Fruit fly (Drosophila melanogaster) whole organism, prepupa: ENCODE data around the gene Fas3.
A peak's percentile ranks its signal among the peaks of the same experiment; 100 is the strongest.

Experiments
- Blimp-1 ChIP-seq: fragments of 200-800 bp; sonication (Bioruptor generic); optimal IDR thresholded peaks from 3 replicates; lab custom pipeline; 2017; ENCODE audit warnings: missing biosample characterization, missing genetic modification characterization, mild to moderate bottlenecking, moderate library complexity, missing genetic modification reagents
- CG10631 ChIP-seq: fragments of 200-800 bp; sonication (Bioruptor generic); optimal IDR thresholded peaks from 2 replicates; lab custom pipeline; 2016; ENCODE audit warnings: missing biosample characterization, missing genetic modification characterization
- CG11294 ChIP-seq: fragments of 200-800 bp; sonication (Bioruptor generic); IDR thresholded peaks from 2 replicates; pipeline ENCODE4 v1.3.6; 2022; ENCODE audit warnings: missing biosample characterization, missing genetic modification characterization
- CG11762 ChIP-seq: fragments of 200-800 bp; sonication (Bioruptor generic); optimal IDR thresholded peaks from 3 replicates; lab custom pipeline; 2016; ENCODE audit warnings: missing biosample characterization, missing genetic modification characterization; ENCODE audit not compliant: insufficient read depth
- CG11902 ChIP-seq: fragments of 200-800 bp; sonication (Bioruptor generic); optimal IDR thresholded peaks from 3 replicates; lab custom pipeline; 2016; ENCODE audit warnings: missing biosample characterization, missing genetic modification characterization
- CG15336 ChIP-seq: fragments of 200-800 bp; sonication (Bioruptor generic); IDR thresholded peaks from 2 replicates; pipeline ENCODE4 v1.3.6; 2022; ENCODE audit warnings: missing biosample characterization, missing genetic modification characterization
- CG1621 ChIP-seq: fragments of 200-800 bp; sonication (Bioruptor generic); optimal IDR thresholded peaks from 3 replicates; lab custom pipeline; 2018; ENCODE audit warnings: missing biosample characterization, mild to moderate bottlenecking, missing genetic modification characterization
- CG16779 ChIP-seq: fragments of 200-800 bp; sonication (Bioruptor generic); optimal IDR thresholded peaks from 3 replicates; lab custom pipeline; 2017; ENCODE audit warnings: missing biosample characterization, mild to moderate bottlenecking, missing genetic modification characterization
- CG3032 ChIP-seq: fragments of 200-800 bp; optimal IDR thresholded peaks from 2 replicates; lab custom pipeline; 2019; ENCODE audit warnings: missing biosample characterization, mild to moderate bottlenecking, missing genetic modification characterization, moderate library complexity
- CG31627 ChIP-seq: fragments of 200-800 bp; sonication (Bioruptor generic); optimal IDR thresholded peaks from 3 replicates; lab custom pipeline; 2016; ENCODE audit warnings: missing biosample characterization, missing genetic modification characterization
- CG32006 ChIP-seq: fragments of 200-800 bp; sonication (Bioruptor generic); optimal IDR thresholded peaks from 3 replicates; lab custom pipeline; 2017; ENCODE audit warnings: missing biosample characterization, mild to moderate bottlenecking, missing genetic modification characterization
- CG3919 ChIP-seq: fragments of 200-800 bp; sonication (Bioruptor generic); optimal IDR thresholded peaks from 3 replicates; lab custom pipeline; 2016; ENCODE audit warnings: missing biosample characterization, missing genetic modification characterization
- CG4318 ChIP-seq: fragments of 200-800 bp; sonication (Bioruptor generic); optimal IDR thresholded peaks from 3 replicates; lab custom pipeline; 2017; ENCODE audit warnings: missing biosample characterization, mild to moderate bottlenecking, missing genetic modification characterization
- CG6163 ChIP-seq: fragments of 200-800 bp; sonication (Bioruptor generic); IDR thresholded peaks from 3 replicates; pipeline ENCODE4 v1.3.6; 2022; ENCODE audit warnings: missing biosample characterization, missing genetic modification characterization
- CG6276 ChIP-seq: fragments of 200-800 bp; sonication (Bioruptor generic); optimal IDR thresholded peaks from 2 replicates; lab custom pipeline; 2017; ENCODE audit warnings: missing biosample characterization, mild to moderate bottlenecking, missing genetic modification characterization
- CG6792 ChIP-seq: fragments of 200-800 bp; sonication (Bioruptor generic); optimal IDR thresholded peaks from 3 replicates; lab custom pipeline; 2016; ENCODE audit warnings: missing biosample characterization, missing genetic modification characterization
- CG6808 ChIP-seq: fragments of 200-800 bp; sonication (Bioruptor generic); optimal IDR thresholded peaks from 3 replicates; lab custom pipeline; 2017; ENCODE audit warnings: missing biosample characterization, missing genetic modification characterization, mild to moderate bottlenecking, moderate library complexity, missing genetic modification reagents
- CG6854 ChIP-seq: fragments of 200-800 bp; sonication (Bioruptor generic); optimal IDR thresholded peaks from 2 replicates; lab custom pipeline; 2017; ENCODE audit warnings: missing biosample characterization, mild to moderate bottlenecking, missing genetic modification characterization
- CG8632 ChIP-seq: fragments of 200-800 bp; sonication (Bioruptor generic); optimal IDR thresholded peaks from 3 replicates; lab custom pipeline; 2016; ENCODE audit warnings: missing biosample characterization, missing genetic modification characterization
- Eip78C ChIP-seq: fragments of 200-800 bp; sonication (Bioruptor generic); peaks from one replicate; lab custom pipeline; 2016; ENCODE audit warnings: missing biosample characterization, missing genetic modification characterization
- Eip93F ChIP-seq: fragments of 200-800 bp; sonication (Bioruptor generic); optimal IDR thresholded peaks from 2 replicates; lab custom pipeline; 2016; ENCODE audit warnings: missing biosample characterization, mild to moderate bottlenecking, missing genetic modification characterization
- Ets21C ChIP-seq: fragments of 200-800 bp; sonication (Bioruptor generic); optimal IDR thresholded peaks from 3 replicates; lab custom pipeline; 2016; ENCODE audit warnings: missing biosample characterization, missing genetic modification characterization
- Gug ChIP-seq: fragments of 200-800 bp; sonication (Bioruptor generic); IDR thresholded peaks from 2 replicates; pipeline ENCODE4 v1.3.6; 2022; ENCODE audit warnings: missing biosample characterization, missing genetic modification characterization
- Hr38 ChIP-seq: sonication (Bioruptor generic); optimal IDR thresholded peaks from 2 replicates; lab custom pipeline; 2016; ENCODE audit warnings: missing biosample characterization, missing genetic modification characterization
- Hr39 ChIP-seq: fragments of 200-800 bp; sonication (Bioruptor generic); optimal IDR thresholded peaks from 2 replicates; lab custom pipeline; 2016; ENCODE audit warnings: missing biosample characterization, missing genetic modification characterization
- Hr4 ChIP-seq: fragments of 200-800 bp; sonication (Bioruptor generic); optimal IDR thresholded peaks from 3 replicates; lab custom pipeline; 2016; ENCODE audit warnings: missing biosample characterization, missing genetic modification characterization
- Met ChIP-seq: fragments of 200-800 bp; sonication (Bioruptor generic); optimal IDR thresholded peaks from 3 replicates; lab custom pipeline; 2016; ENCODE audit warnings: missing biosample characterization, missing genetic modification characterization
- OdsH ChIP-seq: fragments of 200-800 bp; sonication (Bioruptor generic); optimal IDR thresholded peaks from 3 replicates; lab custom pipeline; 2016; ENCODE audit warnings: missing biosample characterization, missing genetic modification characterization
- Sox102F ChIP-seq: fragments of 200-800 bp; sonication (Bioruptor generic); optimal IDR thresholded peaks from 2 replicates; lab custom pipeline; 2016; ENCODE audit warnings: missing biosample characterization, mild to moderate bottlenecking, missing genetic modification characterization
- Sox14 ChIP-seq: fragments of 200-800 bp; sonication (Bioruptor generic); optimal IDR thresholded peaks from 3 replicates; lab custom pipeline; 2016; ENCODE audit warnings: missing biosample characterization, missing genetic modification characterization
- Sox15 ChIP-seq: fragments of 200-800 bp; sonication (Bioruptor generic); optimal IDR thresholded peaks from 3 replicates; lab custom pipeline; 2016; ENCODE audit warnings: missing biosample characterization, missing genetic modification characterization
- achi ChIP-seq: fragments of 200-800 bp; sonication (Bioruptor generic); optimal IDR thresholded peaks from 3 replicates; lab custom pipeline; 2016; ENCODE audit warnings: missing biosample characterization, missing genetic modification characterization
- acj6 ChIP-seq: fragments of 200-800 bp; sonication (Bioruptor generic); optimal IDR thresholded peaks from 3 replicates; lab custom pipeline; 2016; ENCODE audit warnings: missing biosample characterization, missing genetic modification characterization
- cyc ChIP-seq: fragments of 200-800 bp; sonication (Bioruptor generic); optimal IDR thresholded peaks from 3 replicates; lab custom pipeline; 2016; ENCODE audit warnings: missing biosample characterization, missing genetic modification characterization
- esn ChIP-seq: fragments of 200-800 bp; sonication (Bioruptor generic); optimal IDR thresholded peaks from 2 replicates; lab custom pipeline; 2016; ENCODE audit warnings: missing biosample characterization, mild to moderate bottlenecking, missing genetic modification characterization, moderate library complexity
- fkh ChIP-seq: fragments of 200-800 bp; sonication (Bioruptor generic); optimal IDR thresholded peaks from 3 replicates; lab custom pipeline; 2017; ENCODE audit warnings: missing biosample characterization, mild to moderate bottlenecking, missing genetic modification characterization, moderate library complexity
- net ChIP-seq: fragments of 200-800 bp; sonication (Bioruptor generic); optimal IDR thresholded peaks from 3 replicates; lab custom pipeline; 2016; ENCODE audit warnings: missing biosample characterization, missing genetic modification characterization
- salr ChIP-seq, 2 experiments: fragments of 200-800 bp; sonication (Bioruptor generic); optimal IDR thresholded peaks; 3 replicates each; lab custom pipeline; 2016 to 2018; ENCODE audit warnings: missing biosample characterization in 2 of 2, missing genetic modification characterization in 2 of 2, mild to moderate bottlenecking in 1 of 2
- ss ChIP-seq, 2 experiments: fragments of 200-800 bp; sonication (Bioruptor generic); optimal IDR thresholded peaks; 2 replicates in 1 of 2; 3 replicates in 1 of 2; lab custom pipeline; 2017 to 2018; ENCODE audit warnings: mild to moderate bottlenecking in 2 of 2, missing biosample characterization in 2 of 2, missing genetic modification characterization in 2 of 2, moderate library complexity in 1 of 2
- svp ChIP-seq: fragments of 200-800 bp; sonication (Bioruptor generic); peaks from one replicate; lab custom pipeline; 2016; ENCODE audit warnings: missing biosample characterization, missing genetic modification characterization
- vri ChIP-seq: fragments of 200-800 bp; sonication (Bioruptor generic); optimal IDR thresholded peaks from 3 replicates; lab custom pipeline; 2016; ENCODE audit warnings: missing biosample characterization, mild to moderate bottlenecking, missing genetic modification characterization

Gene Fas3

DNA sequence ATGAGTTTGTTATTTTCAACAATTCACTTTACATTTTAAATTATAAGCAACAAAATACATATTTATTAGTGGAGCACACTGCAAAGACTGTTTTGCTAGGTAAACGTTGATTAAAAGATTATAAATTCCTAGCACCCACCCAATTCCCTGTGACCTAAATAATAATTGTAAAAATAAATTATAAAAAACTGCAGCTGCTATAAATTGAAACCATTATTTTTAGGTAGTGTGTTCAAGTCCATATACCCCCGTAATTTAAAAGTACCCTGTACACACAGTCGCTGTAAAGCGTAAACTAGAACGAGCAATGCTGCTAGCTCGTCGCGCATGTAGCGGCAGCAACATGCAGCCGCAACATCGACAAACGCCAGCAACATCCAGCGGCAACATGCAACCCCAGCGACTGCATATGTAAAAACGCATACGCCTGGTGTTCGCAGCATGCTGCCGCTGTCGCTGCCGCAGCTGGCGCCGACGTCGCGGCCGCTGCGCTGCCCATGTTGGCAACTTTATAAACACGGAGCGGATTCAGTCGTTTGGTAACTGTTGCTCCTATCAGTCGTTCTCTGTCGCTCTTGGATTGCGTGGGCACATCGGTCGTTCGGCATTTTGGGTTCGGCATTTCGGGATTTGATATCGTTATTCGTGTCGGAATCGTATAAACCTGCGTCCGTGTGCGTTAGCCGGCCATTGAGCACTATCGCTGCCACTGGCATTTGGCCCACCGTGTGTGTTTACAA is at the start of gene Fas3 (continued):
- TF ChIP-seq fkh, result peak; percentile 44
- TF ChIP-seq CG10631 (GFP tag; lab: Kevin White, UChicago), result no peak
- TF ChIP-seq salr (GFP tag; optimal IDR thresholded peaks at IDR 0.05; lab: Kevin White, UChicago), result peak; percentile 5 to 23
- no peak for TF ChIP-seq svp (GFP tag; lab: Kevin White, UChicago)
- no peak for TF ChIP-seq cyc
- TF ChIP-seq CG6854 (GFP tag; lab: Kevin White, UChicago), result peak; percentile 74
- TF ChIP-seq ss (GFP tag; optimal IDR thresholded peaks at IDR 0.05; lab: Kevin White, UChicago), result peak; percentile 51 to 66
- peak; percentile 59 for TF ChIP-seq CG1621 (tag; lab: Kevin White, UChicago)
- TF ChIP-seq, all 60 proteins: peak for 22

DNA sequence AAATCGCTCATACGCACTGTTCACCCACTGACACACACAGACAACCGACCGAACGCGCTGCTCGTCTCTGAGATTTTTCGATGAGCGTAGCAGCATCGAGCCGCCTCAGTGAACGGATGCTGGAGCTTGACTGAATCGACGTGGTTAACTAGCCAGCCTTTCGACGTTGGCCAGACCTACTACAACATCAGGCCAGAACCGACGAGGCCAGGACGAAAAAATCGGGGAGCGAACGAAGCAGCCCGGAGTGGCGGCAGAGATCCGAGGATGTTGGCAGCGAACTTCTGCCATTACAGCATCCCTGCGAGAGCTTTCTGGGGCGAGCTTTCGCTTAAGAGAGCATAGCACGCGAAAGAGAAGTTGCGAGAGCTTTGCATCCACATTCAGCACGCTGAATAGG is 44.2 kb upstream of the Fas3 start, which contains the start of gene CG42750:
Gene CG42750, minus strand, starts transcription at position 108 of the 400 bp plus-strand sequence.
- TF ChIP-seq Sox14 (GFP tag; lab: Kevin White, UChicago) (no peak), CG6792 (no peak), OdsH (GFP tag; lab: Kevin White, UChicago) (no peak), net (GFP tag; lab: Kevin White, UChicago) (no peak), vri (GFP tag; lab: Kevin White, UChicago) (no peak), achi (GFP tag; lab: Kevin White, UChicago) (no peak), Hr4 (GFP tag; lab: Kevin White, UChicago) (no peak), Met (GFP tag; lab: Kevin White, UChicago) (no peak), Sox15 (GFP tag; lab: Kevin White, UChicago) (no peak)

DNA sequence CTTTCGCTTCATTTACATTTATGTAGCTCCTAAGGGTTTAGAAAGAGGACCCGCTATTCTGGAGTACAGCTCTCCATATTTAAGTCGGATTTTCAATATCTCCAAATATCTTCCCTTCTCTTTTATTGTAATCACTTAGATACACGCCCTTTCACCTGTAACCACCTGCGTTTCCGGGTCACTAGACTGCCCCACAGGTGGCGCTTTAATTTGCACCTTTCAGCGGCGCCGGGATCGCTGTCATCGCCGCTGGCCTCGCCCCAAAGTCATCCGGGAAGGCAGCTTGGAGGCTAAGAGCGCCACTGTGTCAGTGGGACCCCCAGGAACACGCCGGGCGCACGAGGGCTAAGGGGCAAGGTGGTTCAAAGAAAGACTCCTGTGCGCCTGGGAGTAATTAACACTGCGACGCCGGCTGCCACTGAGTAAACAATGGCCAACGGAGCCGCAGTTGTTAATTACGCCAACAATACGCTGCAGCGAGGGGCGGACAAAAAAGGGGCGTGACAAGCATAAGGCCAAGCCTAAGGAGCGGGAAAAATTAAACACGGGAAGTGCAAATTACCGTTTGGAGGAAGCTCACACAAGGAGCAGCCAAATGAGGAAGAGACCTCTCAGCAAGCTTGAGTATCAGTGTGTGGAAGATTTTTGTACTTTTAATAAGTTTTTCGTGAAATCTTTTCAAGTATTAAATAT is 35.6 kb upstream of the Fas3 start:
- TF ChIP-seq CG6163 (GFP tag; lab: Robert Waterston, UW) (no peak), esn (no peak), CG11902 (GFP tag; lab: Kevin White, UChicago) (no peak), CG15336 (no peak), Sox102F (no peak), Hr38 (GFP tag; lab: Kevin White, UChicago) (no peak), CG31627 (GFP tag; lab: Kevin White, UChicago) (no peak), CG6276 (GFP tag; lab: Kevin White, UChicago) (no peak)

DNA sequence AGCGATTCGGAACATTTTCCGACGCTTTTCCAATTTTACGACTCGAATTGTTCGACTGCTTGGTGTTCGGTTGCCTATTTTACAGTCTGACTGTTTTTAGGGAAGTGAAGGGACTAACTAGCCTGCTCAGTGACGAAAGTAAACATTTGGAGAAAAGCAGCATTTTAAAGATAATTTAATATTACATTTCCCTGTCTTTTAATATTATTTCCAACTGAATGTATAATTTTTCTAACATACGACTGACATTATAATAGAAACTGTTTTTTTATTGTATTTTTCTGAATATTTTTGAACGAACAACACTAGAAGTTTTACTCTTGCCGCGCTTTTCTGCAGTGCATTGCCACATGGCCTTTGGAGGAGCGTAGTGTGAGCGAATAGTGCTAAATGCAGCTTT is 34.3 kb upstream of the Fas3 start, which contains the start of gene CG31787:
Gene CG31787, minus strand, starts transcription at position 101 of the 400 bp plus-strand sequence.
- TF ChIP-seq CG10631 (GFP tag; lab: Kevin White, UChicago), result no peak
- no peak for TF ChIP-seq Hr38 (GFP tag; lab: Kevin White, UChicago)
- no peak for TF ChIP-seq ss (GFP tag; optimal IDR thresholded peaks at IDR 0.05; lab: Kevin White, UChicago)
- no peak for TF ChIP-seq Ets21C (GFP tag; lab: Kevin White, UChicago)
- TF ChIP-seq CG15336, result no peak
- TF ChIP-seq CG11762 (GFP tag; lab: Kevin White, UChicago), result no peak
- no peak for TF ChIP-seq Gug (GFP tag; lab: Robert Waterston, UW)
- TF ChIP-seq acj6, result no peak
- TF ChIP-seq CG6808 (GFP tag; lab: Kevin White, UChicago), result no peak
- TF ChIP-seq, all 60 proteins: peak for 0

DNA sequence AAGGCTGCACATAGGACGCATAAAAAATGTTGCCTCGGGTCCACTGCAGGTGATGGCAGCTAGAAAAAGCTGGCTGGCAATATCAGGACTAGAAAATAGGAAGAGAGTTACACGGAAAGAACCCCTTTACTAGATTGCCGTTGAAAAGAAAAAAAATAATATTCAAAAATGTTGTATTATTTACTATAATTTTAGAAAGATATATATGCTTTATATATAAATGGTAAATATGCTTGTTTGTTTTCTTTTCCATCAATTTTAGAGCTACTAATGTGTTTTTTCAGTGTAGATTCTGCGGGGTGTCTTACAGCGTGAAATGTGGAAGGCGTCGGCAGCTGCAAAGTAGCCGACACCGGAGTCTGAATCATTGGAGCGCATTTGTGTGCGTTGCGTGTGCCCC is 32.7 kb upstream of the Fas3 start:
- TF ChIP-seq CG11762 (GFP tag; lab: Kevin White, UChicago) (no peak), CG3919 (no peak), Eip93F (GFP tag; lab: Kevin White, UChicago) (no peak), Hr39 (GFP tag; lab: Kevin White, UChicago) (no peak), Met (GFP tag; lab: Kevin White, UChicago) (no peak), cyc (no peak), OdsH (GFP tag; lab: Kevin White, UChicago) (no peak), acj6 (no peak), Hr38 (GFP tag; lab: Kevin White, UChicago) (no peak), CG16779 (tag; lab: Kevin White, UChicago) (no peak), CG31627 (GFP tag; lab: Kevin White, UChicago) (no peak), fkh (no peak), CG8632 (GFP tag; lab: Kevin White, UChicago) (no peak), CG32006 (GFP tag; lab: Kevin White, UChicago) (peak; percentile 33), CG3032 (tag; lab: Kevin White, UChicago) (no peak), CG4318 (GFP tag; lab: Kevin White, UChicago) (no peak), Eip78C (no peak), Blimp-1 (no peak), CG11294 (no peak), CG6854 (GFP tag; lab: Kevin White, UChicago) (no peak)
